Worm (Caenorhabditis elegans): ENCODE results near the gene str-111.

DNA sequence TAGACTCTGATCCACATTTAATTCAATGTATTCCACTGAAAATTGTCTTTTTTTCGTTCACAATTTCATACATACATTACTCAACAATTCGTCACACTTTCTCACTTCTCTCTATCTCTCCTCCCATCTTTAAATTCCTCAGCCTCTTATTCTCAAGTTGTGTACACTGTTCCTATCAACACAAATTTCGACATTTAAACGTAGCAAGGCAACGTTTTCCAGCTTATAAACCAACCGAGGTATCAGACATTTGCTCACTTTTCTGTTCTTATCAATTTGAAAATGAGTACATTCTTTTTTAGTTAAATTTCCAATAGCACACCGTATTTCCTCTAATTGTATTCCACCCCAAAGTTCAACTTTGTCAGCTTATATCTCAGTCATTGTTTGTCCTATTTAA, 48.0 kb downstream of the str-111 start, which contains the start of gene skr-3:
- TF ChIP-seq nhr-237 (tag; optimal IDR thresholded peaks at IDR 0.05): no peak
- TF ChIP-seq mep-1 (tag; optimal IDR thresholded peaks at IDR 0.05): no peak
- TF ChIP-seq pha-4 (tag; optimal IDR thresholded peaks at IDR 0.05): no peak
- no peak for TF ChIP-seq unc-62 (GFP tag; optimal IDR thresholded peaks at IDR 0.05)
- no peak for TF ChIP-seq ztf-11 (tag; optimal IDR thresholded peaks at IDR 0.05)

All from whole organism, mixed stage, embryonic.